Worm (Caenorhabditis elegans): ENCODE results near the gene C18A11.4.
A peak's percentile ranks its signal among the peaks of the same experiment; 100 is the strongest.

Gene C18A11.4

DNA sequence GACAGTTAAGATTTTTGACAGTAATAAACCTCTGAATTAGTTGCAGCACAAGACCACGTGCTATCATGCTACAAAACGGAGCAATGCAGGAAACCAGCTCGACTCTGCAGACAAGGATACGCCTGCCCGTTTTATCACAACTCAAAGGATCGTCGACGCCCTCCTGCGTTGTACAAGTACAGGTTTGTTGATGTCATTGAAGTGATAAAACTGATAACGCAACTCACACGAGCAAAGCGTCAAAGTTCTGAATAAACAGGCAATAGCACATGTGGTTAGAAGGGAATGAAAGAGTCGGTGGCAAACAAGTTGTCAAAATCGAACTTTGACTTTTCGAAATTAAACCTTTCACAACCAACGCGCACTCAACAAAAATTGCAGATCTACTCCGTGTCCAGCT, 22.6 kb upstream of the C18A11.4 start (continued):
- TF ChIP-seq F49E8.2 (tag; optimal IDR thresholded peaks at IDR 0.05; ENCODE audit: insufficient read depth) (no peak), ztf-3 (GFP tag; optimal IDR thresholded peaks at IDR 0.05) (no peak), unc-62 (GFP tag; optimal IDR thresholded peaks at IDR 0.05) (no peak), lin-35 (GFP tag; optimal IDR thresholded peaks at IDR 0.05) (no peak), mcd-1 (GFP tag; IDR thresholded peaks at IDR 0.05) (no peak), xnd-1 (tag; optimal IDR thresholded peaks at IDR 0.05) (no peak), snpc-3.4 (tag; optimal IDR thresholded peaks at IDR 0.05) (no peak), nfyb-1 (GFP tag; IDR thresholded peaks at IDR 0.05) (peak; percentile 64; the same call in 1 of the 2 replicates), lsy-27 (tag; optimal IDR thresholded peaks at IDR 0.05; ENCODE audit: borderline replicate concordance, insufficient read depth) (no peak), repo-1 (tag; optimal IDR thresholded peaks at IDR 0.05) (peak; percentile 3), let-607 (tag; optimal IDR thresholded peaks at IDR 0.05) (no peak), ztf-26 (tag; optimal IDR thresholded peaks at IDR 0.05) (no peak), egrh-3 (GFP tag; IDR thresholded peaks at IDR 0.05) (no peak), nhr-120 (GFP tag; IDR thresholded peaks at IDR 0.05) (no peak), nhr-27 (tag; optimal IDR thresholded peaks at IDR 0.05) (no peak), B0019.2 (GFP tag; conservative IDR thresholded peaks at IDR 0.05) (no peak), F39B2.1 (GFP tag; IDR thresholded peaks at IDR 0.05) (no peak), unc-130 (GFP tag; optimal IDR thresholded peaks at IDR 0.05) (no peak), efl-1 (GFP tag; optimal IDR thresholded peaks at IDR 0.05) (no peak), Y67H2A.10 (GFP tag; conservative IDR thresholded peaks at IDR 0.05) (no peak), mes-4 (tag; optimal IDR thresholded peaks at IDR 0.05) (no peak), ztf-18 (tag; optimal IDR thresholded peaks at IDR 0.05) (no peak), die-1 (tag; optimal IDR thresholded peaks at IDR 0.05) (no peak), Y56A3A.18 (GFP tag; IDR thresholded peaks at IDR 0.05) (no peak), tbx-9 (tag; optimal IDR thresholded peaks at IDR 0.05; ENCODE audit: borderline replicate concordance) (no peak), Y95B8A.8 (GFP tag; IDR thresholded peaks at IDR 0.05) (0 out of 2 replicates have a peak, but pooled peaks have one; percentile 5), him-1 (tag; optimal IDR thresholded peaks at IDR 0.05) (no peak)

DNA sequence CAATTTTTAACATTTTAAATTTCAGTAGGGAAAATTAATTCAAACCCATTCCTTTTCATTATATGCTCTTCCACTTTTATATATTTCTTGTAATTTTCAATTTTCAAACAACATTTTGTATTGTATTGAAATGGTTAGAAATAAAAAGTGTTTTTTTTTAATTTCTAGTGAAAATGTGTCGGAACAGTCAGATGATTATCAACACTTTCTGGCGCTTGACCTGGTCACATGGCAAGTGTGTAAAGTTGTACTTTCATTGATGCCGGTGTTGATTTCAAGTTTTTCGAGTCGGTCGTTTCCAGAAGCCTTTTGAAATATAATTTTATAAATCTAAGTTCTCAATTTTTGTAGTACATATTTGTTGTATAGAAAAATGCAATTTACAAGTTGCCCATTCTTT, 18.6 kb upstream of the C18A11.4 start:
- TF ChIP-seq lin-40 (tag; optimal IDR thresholded peaks at IDR 0.05), result peak; percentile 4
- TF ChIP-seq cebp-1 (GFP tag; IDR thresholded peaks at IDR 0.05), result peak; percentile 32; the same call in 1 of the 2 replicates
- TF ChIP-seq cebp-1 (tag; optimal IDR thresholded peaks at IDR 0.05), result peak; percentile 50
- no peak for TF ChIP-seq egl-44 (GFP tag; IDR thresholded peaks at IDR 0.05)
- TF ChIP-seq efl-1 (GFP tag; optimal IDR thresholded peaks at IDR 0.05), result no peak
- TF ChIP-seq ekl-4 (GFP tag; IDR thresholded peaks at IDR 0.05), result peak; percentile 18; the same call in 1 of the 2 replicates
- no peak for TF ChIP-seq hsf-1 (GFP tag; IDR thresholded peaks at IDR 0.05)
- TF ChIP-seq nhr-80 (tag; optimal IDR thresholded peaks at IDR 0.05), result peak; percentile 27
- peak; percentile 49; the same call in 1 of the 2 replicates for TF ChIP-seq nfyb-1 (GFP tag; IDR thresholded peaks at IDR 0.05)
- TF ChIP-seq somi-1 (GFP tag; optimal IDR thresholded peaks at IDR 0.05), result peak; percentile 19
- no peak for TF ChIP-seq B0035.1 (tag; optimal IDR thresholded peaks at IDR 0.05)
- TF ChIP-seq ZK185.1 (tag; optimal IDR thresholded peaks at IDR 0.05; ENCODE audit: poor library complexity, severe bottlenecking), result no peak

DNA sequence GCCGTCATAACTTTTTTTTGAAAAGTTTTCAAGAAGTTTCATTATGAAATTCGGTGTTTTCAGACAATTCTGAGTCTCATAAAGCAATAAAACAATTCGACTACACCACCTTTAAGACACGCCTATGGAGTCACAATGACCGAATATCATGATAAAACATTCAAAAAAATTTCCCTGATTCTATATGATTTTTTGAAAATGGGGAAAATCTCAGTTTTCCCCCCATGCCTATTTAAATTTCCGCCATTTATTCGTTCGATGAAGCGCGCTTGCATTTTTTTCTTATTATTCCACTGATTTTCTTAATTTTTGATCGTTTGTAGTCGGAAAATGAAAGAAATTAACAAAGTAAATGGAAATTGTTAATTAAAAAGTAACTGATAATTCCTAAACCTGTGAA, 17.8 kb upstream of the C18A11.4 start:
- TF ChIP-seq F22D6.2 (tag; optimal IDR thresholded peaks at IDR 0.05), result no peak
- TF ChIP-seq repo-1 (tag; optimal IDR thresholded peaks at IDR 0.05), result no peak
- TF ChIP-seq efl-1 (GFP tag; optimal IDR thresholded peaks at IDR 0.05), result no peak
- TF ChIP-seq let-607 (tag; optimal IDR thresholded peaks at IDR 0.05), result no peak
- no peak for TF ChIP-seq ceh-91 (GFP tag; IDR thresholded peaks at IDR 0.05)
- TF ChIP-seq gei-17 (GFP tag; optimal IDR thresholded peaks at IDR 0.05), result no peak
- TF ChIP-seq attf-5 (GFP tag; optimal IDR thresholded peaks at IDR 0.05), result no peak
- TF ChIP-seq ccch-3 (GFP tag; optimal IDR thresholded peaks at IDR 0.05), result no peak
- no peak for TF ChIP-seq mxl-1 (tag; optimal IDR thresholded peaks at IDR 0.05)
- no peak for TF ChIP-seq mcd-1 (GFP tag; IDR thresholded peaks at IDR 0.05)
